Fruit fly (Drosophila melanogaster) whole organism, embryonic: Measurements from ENCODE around the gene CG5262.

Experiments used
- Ada2b ChIP-seq: fragments of 200-800 bp; sonication (Bioruptor generic); IDR thresholded peaks from 2 replicates; pipeline ENCODE4 v1.3.6; 2022; ENCODE audit warnings: missing biosample characterization, missing genetic modification characterization
- Blimp-1 ChIP-seq: fragments of 200-800 bp; sonication (Bioruptor generic); optimal IDR thresholded peaks from 3 replicates; lab custom pipeline; 2018; ENCODE audit warnings: missing biosample characterization, missing genetic modification characterization, mild to moderate bottlenecking, moderate library complexity, missing genetic modification reagents
- CG10321 ChIP-seq: fragments of 200-800 bp; sonication (Bioruptor generic); IDR thresholded peaks from 2 replicates; pipeline ENCODE4 v1.3.6; 2022; ENCODE audit warnings: missing biosample characterization, missing genetic modification characterization
- CG10979 ChIP-seq: fragments of 200-800 bp; sonication (Bioruptor generic); optimal IDR thresholded peaks from 2 replicates; lab custom pipeline; 2018; ENCODE audit warnings: missing biosample characterization, mild to moderate bottlenecking, missing genetic modification characterization, moderate library complexity
- CG12659 ChIP-seq: fragments of 200-800 bp; sonication (Bioruptor generic); optimal IDR thresholded peaks from 3 replicates; lab custom pipeline; 2017; ENCODE audit warnings: mild to moderate bottlenecking, missing biosample characterization, missing genetic modification reagents, missing genetic modification characterization
- CG13424 ChIP-seq: fragments of 200-800 bp; sonication (Bioruptor generic); optimal IDR thresholded peaks from 2 replicates; lab custom pipeline; 2019; ENCODE audit warnings: missing biosample characterization, mild to moderate bottlenecking, missing genetic modification characterization, moderate library complexity
- CG14710 ChIP-seq: fragments of 200-800 bp; sonication (Bioruptor generic); optimal IDR thresholded peaks from 3 replicates; lab custom pipeline; 2019; ENCODE audit warnings: missing biosample characterization, mild to moderate bottlenecking, missing genetic modification characterization, moderate library complexity
- CG1832 ChIP-seq: fragments of 200-800 bp; sonication (Bioruptor generic); optimal IDR thresholded peaks from 2 replicates; lab custom pipeline; 2017; ENCODE audit warnings: missing biosample characterization, mild to moderate bottlenecking, missing genetic modification characterization, inconsistent platforms
- CG30020 ChIP-seq: fragments of 200-800 bp; optimal IDR thresholded peaks from 2 replicates; lab custom pipeline; 2019; ENCODE audit warnings: missing biosample characterization, mild to moderate bottlenecking, missing genetic modification characterization, moderate library complexity
- CG6175 ChIP-seq: fragments of 200-800 bp; sonication (Bioruptor generic); IDR thresholded peaks from 3 replicates; pipeline ENCODE4 v1.3.6; 2022; ENCODE audit warnings: missing biosample characterization, missing genetic modification characterization
- CG6791 ChIP-seq: fragments of 200-800 bp; sonication (Bioruptor generic); IDR thresholded peaks from 3 replicates; pipeline ENCODE4 v1.3.6; 2022; ENCODE audit warnings: missing biosample characterization, missing genetic modification characterization; ENCODE audit not compliant: partially characterized antibody
- CG7786 ChIP-seq: fragments of 200-800 bp; sonication (Bioruptor generic); optimal IDR thresholded peaks from 2 replicates; lab custom pipeline; 2016; ENCODE audit warnings: missing biosample characterization, missing genetic modification characterization
- D19B ChIP-seq: fragments of 200-800 bp; sonication (Bioruptor generic); optimal IDR thresholded peaks from 2 replicates; lab custom pipeline; 2017; ENCODE audit warnings: missing biosample characterization, mild to moderate bottlenecking, missing genetic modification characterization
- Dref ChIP-seq: fragments of 200-800 bp; sonication (Bioruptor generic); IDR thresholded peaks from 2 replicates; pipeline ENCODE4 v1.3.6; 2022; ENCODE audit warnings: missing biosample characterization, missing genetic modification characterization
- Drgx ChIP-seq: fragments of 200-800 bp; sonication (Bioruptor generic); IDR thresholded peaks from 2 replicates; pipeline ENCODE4 v1.3.6; 2022; ENCODE audit warnings: missing biosample characterization, missing genetic modification characterization
- Elba2 ChIP-seq: fragments of 200-800 bp; sonication (Bioruptor generic); optimal IDR thresholded peaks from 3 replicates; lab custom pipeline; 2016; ENCODE audit warnings: missing biosample characterization, missing genetic modification characterization
- Ets65A ChIP-seq: fragments of 200-800 bp; sonication (Bioruptor generic); peaks from one replicate; lab custom pipeline; 2016; ENCODE audit warnings: missing biosample characterization, missing genetic modification characterization
- Fer3 ChIP-seq: fragments of 200-800 bp; sonication (Bioruptor generic); optimal IDR thresholded peaks from 2 replicates; lab custom pipeline; 2018; ENCODE audit warnings: missing biosample characterization, mild to moderate bottlenecking, missing genetic modification characterization, moderate library complexity
- Gsc ChIP-seq: fragments of 200-800 bp; sonication (Bioruptor generic); IDR thresholded peaks from 2 replicates; pipeline ENCODE4 v1.3.6; 2022; ENCODE audit warnings: missing biosample characterization, missing genetic modification characterization
- Hmx ChIP-seq: fragments of 200-800 bp; sonication (Bioruptor generic); optimal IDR thresholded peaks from 2 replicates; lab custom pipeline; 2016; ENCODE audit warnings: missing biosample characterization, missing genetic modification characterization
- MTF-1 ChIP-seq: fragments of 200-800 bp; sonication (Bioruptor generic); optimal IDR thresholded peaks from 2 replicates; lab custom pipeline; 2018; ENCODE audit warnings: missing biosample characterization, mild to moderate bottlenecking, missing genetic modification characterization, borderline replicate concordance
- Med ChIP-seq: fragments of 200-800 bp; sonication (Bioruptor generic); peaks from one replicate; lab custom pipeline; 2016; ENCODE audit warnings: missing biosample characterization, missing genetic modification characterization, mild to moderate bottlenecking, inconsistent platforms, moderate library complexity
- Mrtf ChIP-seq: fragments of 200-800 bp; sonication (Bioruptor generic); IDR thresholded peaks from 3 replicates; pipeline ENCODE4 v1.3.6; 2022; ENCODE audit warnings: missing biosample characterization, missing genetic modification characterization
- Poxn ChIP-seq: fragments of 200-800 bp; sonication (Bioruptor generic); IDR thresholded peaks from 2 replicates; pipeline ENCODE4 v1.3.6; 2022; ENCODE audit warnings: missing biosample characterization, missing genetic modification characterization
- Sry-δ ChIP-seq: fragments of 200-800 bp; sonication (Bioruptor generic); optimal IDR thresholded peaks from 2 replicates; lab custom pipeline; 2016; ENCODE audit warnings: missing biosample characterization, missing genetic modification characterization
- bbx ChIP-seq: fragments of 200-800 bp; sonication (Bioruptor generic); IDR thresholded peaks from 2 replicates; pipeline ENCODE4 v1.3.6; 2022; ENCODE audit warnings: missing biosample characterization, missing genetic modification characterization; ENCODE audit not compliant: partially characterized antibody
- br ChIP-seq: fragments of >200 bp; optimal IDR thresholded peaks from 2 replicates; lab custom pipeline; 2017
- chinmo ChIP-seq: fragments of 200-800 bp; sonication (Bioruptor generic); IDR thresholded peaks from 4 replicates; pipeline ENCODE4 v1.3.6; 2022; ENCODE audit warnings: missing biosample characterization, missing genetic modification characterization; ENCODE audit not compliant: partially characterized antibody
- chn ChIP-seq: fragments of 200-800 bp; sonication (Bioruptor generic); optimal IDR thresholded peaks from 2 replicates; lab custom pipeline; 2016; ENCODE audit warnings: missing biosample characterization, missing genetic modification characterization
- en ChIP-seq: fragments of 200-800 bp; sonication (Bioruptor generic); optimal IDR thresholded peaks from 2 replicates; lab custom pipeline; 2016; ENCODE audit warnings: missing biosample characterization, missing genetic modification characterization
- ewg ChIP-seq: fragments of 200-800 bp; sonication (Bioruptor generic); optimal IDR thresholded peaks from 3 replicates; lab custom pipeline; 2017; ENCODE audit warnings: mild to moderate bottlenecking, missing biosample characterization, missing genetic modification reagents, missing genetic modification characterization
- fd3F ChIP-seq: fragments of 200-800 bp; sonication (Bioruptor generic); optimal IDR thresholded peaks from 2 replicates; lab custom pipeline; 2018; ENCODE audit warnings: missing biosample characterization, mild to moderate bottlenecking, missing genetic modification characterization, moderate library complexity
- gem ChIP-seq: fragments of 200-800 bp; sonication (Bioruptor generic); optimal IDR thresholded peaks from 2 replicates; lab custom pipeline; 2019; ENCODE audit warnings: missing biosample characterization, mild to moderate bottlenecking, missing genetic modification characterization, moderate library complexity
- hkb ChIP-seq, 2 experiments: fragments of 200-800 bp in 1 of 2; fragments of >200 bp in 1 of 2; sonication (Bioruptor generic) in 1 of 2; IDR thresholded peaks in 1 of 2; optimal IDR thresholded peaks in 1 of 2; 2 replicates each; pipeline versions ENCODE4 v1.3.6 to Lab custom; 2017 to 2022; ENCODE audit warnings: missing biosample characterization in 1 of 2, missing genetic modification characterization in 1 of 2
- ind ChIP-seq: fragments of 200-800 bp; sonication (Bioruptor generic); optimal IDR thresholded peaks from 3 replicates; lab custom pipeline; 2016; ENCODE audit warnings: missing biosample characterization, missing genetic modification characterization
- jing ChIP-seq: fragments of 200-800 bp; sonication (Bioruptor generic); optimal IDR thresholded peaks from 2 replicates; lab custom pipeline; 2018; ENCODE audit warnings: missing biosample characterization, mild to moderate bottlenecking, missing genetic modification characterization
- jumu ChIP-seq: fragments of 200-800 bp; sonication (Bioruptor generic); optimal IDR thresholded peaks from 3 replicates; lab custom pipeline; 2016; ENCODE audit warnings: missing biosample characterization, missing genetic modification characterization
- ken ChIP-seq: fragments of 200-800 bp; sonication (Bioruptor generic); IDR thresholded peaks from 3 replicates; pipeline ENCODE4 v1.3.6; 2022; ENCODE audit warnings: missing biosample characterization, missing genetic modification characterization
- knrl ChIP-seq: fragments of 200-800 bp; sonication (Bioruptor generic); IDR thresholded peaks from 3 replicates; pipeline ENCODE4 v1.3.6; 2022; ENCODE audit warnings: missing biosample characterization, missing genetic modification characterization; ENCODE audit not compliant: partially characterized antibody
- mirr ChIP-seq: fragments of 200-800 bp; sonication (Bioruptor generic); optimal IDR thresholded peaks from 3 replicates; lab custom pipeline; 2018; ENCODE audit warnings: missing biosample characterization, mild to moderate bottlenecking, missing genetic modification characterization
- nom ChIP-seq: fragments of 200-800 bp; sonication (Bioruptor generic); optimal IDR thresholded peaks from 2 replicates; lab custom pipeline; 2017; ENCODE audit warnings: missing biosample characterization, missing genetic modification characterization, mild to moderate bottlenecking, moderate library complexity, missing genetic modification reagents
- psq ChIP-seq: fragments of 200-800 bp; sonication (Bioruptor generic); optimal IDR thresholded peaks from 2 replicates; lab custom pipeline; 2017; ENCODE audit warnings: missing biosample characterization, missing genetic modification characterization
- ranshi ChIP-seq: fragments of 200-800 bp; sonication (Bioruptor generic); IDR thresholded peaks from 2 replicates; pipeline ENCODE4 v1.3.6; 2022; ENCODE audit warnings: missing biosample characterization, missing genetic modification characterization
- run ChIP-seq: fragments of 200-800 bp; sonication (Bioruptor generic); optimal IDR thresholded peaks from 3 replicates; lab custom pipeline; 2018; ENCODE audit warnings: missing biosample characterization, mild to moderate bottlenecking, missing genetic modification characterization
- seq ChIP-seq: fragments of 200-800 bp; sonication (Bioruptor generic); IDR thresholded peaks from 2 replicates; pipeline ENCODE4 v1.3.6; 2022; ENCODE audit warnings: missing biosample characterization, missing genetic modification characterization
- stwl ChIP-seq: fragments of 200-800 bp; sonication (Bioruptor generic); optimal IDR thresholded peaks from 3 replicates; lab custom pipeline; 2018; ENCODE audit warnings: missing biosample characterization, mild to moderate bottlenecking, missing genetic modification characterization, moderate library complexity
- tx ChIP-seq: fragments of 200-800 bp; sonication (Bioruptor generic); optimal IDR thresholded peaks from 2 replicates; lab custom pipeline; 2016; ENCODE audit warnings: missing biosample characterization, missing genetic modification characterization

The CG5262 gene

DNA sequence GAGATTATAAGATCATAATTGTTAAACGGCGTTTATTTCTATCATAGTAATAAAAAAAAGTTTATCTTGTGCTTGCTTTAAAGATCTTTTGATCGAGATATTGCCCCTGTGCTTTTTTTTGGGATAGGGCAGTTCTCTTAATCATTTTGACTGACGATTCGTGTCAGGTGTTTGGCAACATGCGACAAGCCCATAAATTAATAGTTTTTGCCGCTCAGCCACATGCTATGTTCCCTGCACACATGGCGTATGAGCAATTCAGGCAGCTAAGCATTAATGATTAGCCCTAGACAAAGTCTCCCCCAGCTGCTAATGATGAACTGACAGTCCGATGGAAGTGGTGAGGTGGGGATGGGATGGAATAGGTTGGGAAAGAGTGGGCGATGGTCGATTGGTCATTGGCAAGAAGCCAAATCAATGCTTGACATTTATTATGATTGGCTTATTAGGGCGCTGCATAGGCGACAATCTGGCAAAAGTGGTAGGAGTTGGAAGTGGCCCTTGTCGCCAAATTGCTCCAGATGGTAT, 10.7 kb upstream of the CG5262 start (continued):
- TF ChIP-seq CG7786 (GFP tag; lab: Kevin White, UChicago) (no peak), Dref (GFP tag; lab: Robert Waterston, UW) (no peak), br (no peak), bbx (no peak), Med (GFP tag; lab: Kevin White, UChicago) (peak; percentile 74), tx (no peak)

- TF ChIP-seq chinmo (GFP tag; lab: Robert Waterston, UW), result 0 out of 4 replicates have a peak, but pooled peaks have one; percentile 8
- TF ChIP-seq jing, result no peak
Observed at dm6 chr3L:20439772-20440171, 9.5 kb upstream of the CG5262 start, which contains the start of gene Hpd. TSS of gene Hpd (minus strand) at chr3L:20439872.

DNA sequence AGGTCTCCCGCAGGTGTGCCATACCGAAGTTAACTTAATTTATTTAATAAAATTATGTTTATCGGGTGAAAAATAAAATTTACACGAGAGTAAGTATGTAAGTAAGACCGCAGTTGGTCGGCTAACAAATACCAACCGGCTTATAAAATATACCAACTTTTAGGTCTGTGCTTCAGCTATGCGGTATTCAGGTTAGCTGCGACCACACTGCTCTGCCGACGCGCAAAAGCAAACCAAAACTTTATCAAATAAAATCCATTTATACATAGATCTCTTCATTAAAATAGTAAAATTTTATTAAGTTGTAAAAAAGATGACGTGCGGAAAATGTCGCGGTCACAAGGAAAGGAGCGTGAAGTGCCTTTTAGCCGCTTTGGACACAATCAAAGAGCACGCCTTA, 5.8 kb upstream of the CG5262 start, which contains the start of the genes mRpL15 and CtIP:
Gene mRpL15, minus strand, starts transcription at position 141 of the 400 bp plus-strand sequence.
Gene CtIP, plus strand, starts transcription at position 182 of the 400 bp plus-strand sequence.
- TF ChIP-seq Mrtf (GFP tag; lab: Robert Waterston, UW), result no peak
- TF ChIP-seq hkb (optimal IDR thresholded peaks at IDR 0.05; lab: Kevin White, UChicago), result no peak
- no peak for TF ChIP-seq hkb (GFP tag; IDR thresholded peaks at IDR 0.05; lab: Robert Waterston, UW)
- no peak for TF ChIP-seq psq
- TF ChIP-seq Ada2b (GFP tag; lab: Robert Waterston, UW), result no peak
- TF ChIP-seq CG14710, result peak; percentile 11
- TF ChIP-seq Ets65A (GFP tag; lab: Kevin White, UChicago), result no peak
- TF ChIP-seq CG10979 (tag; lab: Kevin White, UChicago), result no peak
- no peak for TF ChIP-seq Hmx (GFP tag; lab: Kevin White, UChicago)
- no peak for TF ChIP-seq Blimp-1
- TF ChIP-seq Elba2 (GFP tag; lab: Kevin White, UChicago), result no peak
- TF ChIP-seq jumu (GFP tag; lab: Kevin White, UChicago), result no peak
- peak; percentile 68 for TF ChIP-seq stwl (tag; lab: Kevin White, UChicago)
- TF ChIP-seq CG30020, result peak; percentile 13
- no peak for TF ChIP-seq fd3F (GFP tag; lab: Kevin White, UChicago)
- no peak for TF ChIP-seq CG10321
- no peak for TF ChIP-seq mirr (GFP tag; lab: Kevin White, UChicago)
- no peak for TF ChIP-seq en (GFP tag; lab: Kevin White, UChicago)
- no peak for TF ChIP-seq Poxn (GFP tag; lab: Robert Waterston, UW)
- TF ChIP-seq chn, result no peak
- TF ChIP-seq CG13424 (tag; lab: Kevin White, UChicago), result no peak
- TF ChIP-seq D19B (GFP tag; lab: Kevin White, UChicago), result no peak
- no peak for TF ChIP-seq gem
- no peak for TF ChIP-seq knrl
- peak; percentile 67 for TF ChIP-seq ewg (GFP tag; lab: Kevin White, UChicago)
- TF ChIP-seq CG6791 (GFP tag; lab: Robert Waterston, UW), result no peak
- TF ChIP-seq Fer3 (tag; lab: Kevin White, UChicago), result no peak
- no peak for TF ChIP-seq CG1832
- TF ChIP-seq Drgx (GFP tag; lab: Robert Waterston, UW), result no peak
- no peak for TF ChIP-seq run
- peak; percentile 47 for TF ChIP-seq CG12659 (GFP tag; lab: Kevin White, UChicago)
- TF ChIP-seq jing, result no peak
- TF ChIP-seq Gsc (GFP tag; lab: Robert Waterston, UW), result no peak
- TF ChIP-seq ranshi, result no peak
- no peak for TF ChIP-seq MTF-1 (GFP tag; lab: Kevin White, UChicago)
- TF ChIP-seq ken, result no peak
- TF ChIP-seq ind (GFP tag; lab: Kevin White, UChicago), result no peak
- no peak for TF ChIP-seq seq (GFP tag; lab: Robert Waterston, UW)
- TF ChIP-seq Sry-δ (GFP tag; lab: Kevin White, UChicago), result peak; percentile 39
- no peak for TF ChIP-seq nom
- TF ChIP-seq CG6175, result no peak
- peak; percentile 55 for TF ChIP-seq bbx
